Comparison of ENCODE assay signal across 1 fruit fly cellular context in genomic region chr3L:8751262-8751661, dm6.
TF ChIP-seq lines count a peak whose summit lies in the region.

No protein-coding gene starts in this region.

TF ChIP-seq in whole organism, embryonic, 481 proteins besides CTCF, POLR2A, EP300 and RAD21 (continued from another document):
- TF ChIP-seq dysf (GFP tag; IDR thresholded peaks at IDR 0.05; lab: Robert Waterston, UW) (peak; percentile 55; the same call in 1 of the 3 replicates), PHDP (tag; optimal IDR thresholded peaks at IDR 0.05; lab: Kevin White, UChicago) (peak; percentile 58), CG7372 (GFP tag; IDR thresholded peaks at IDR 0.05; lab: Robert Waterston, UW) (no peak; the same call in 1 of the 2 replicates), sd (tag; optimal IDR thresholded peaks at IDR 0.05; lab: Kevin White, UChicago) (no peak), nerfin-2 (GFP tag; IDR thresholded peaks at IDR 0.05; lab: Robert Waterston, UW; ENCODE audit: partially characterized antibody) (no peak), eyg (GFP tag; optimal IDR thresholded peaks at IDR 0.05; lab: Kevin White, UChicago) (no peak), pfk (GFP tag; optimal IDR thresholded peaks at IDR 0.05; lab: Kevin White, UChicago) (no peak), Taf1 (GFP tag; IDR thresholded peaks at IDR 0.05; lab: Robert Waterston, UW) (no peak)
TF ChIP-seq in whole organism, embryonic: peak in this region for 184.
